Worm (Caenorhabditis elegans) whole organism, mixed stage, embryonic: ENCODE results near the gene flap-1.

Experiments
- elt-1 ChIP-seq: sonication (generic microtip); optimal IDR thresholded peaks from 2 replicates; lab custom pipeline; 2017; ENCODE audit warnings: missing genetic modification characterization, mild to moderate bottlenecking, missing compliant biosample characterization, antibody characterized with exemption, moderate library complexity, borderline replicate concordance; ENCODE audit not compliant: insufficient read depth
- lsy-2 ChIP-seq: fragments of 150-350 bp; optimal IDR thresholded peaks from 2 replicates; lab custom pipeline; 2014; ENCODE audit warnings: missing biosample characterization, missing genetic modification characterization
- nhr-237 ChIP-seq: fragments of 150-350 bp; optimal IDR thresholded peaks from 2 replicates; lab custom pipeline; 2014; ENCODE audit warnings: missing biosample characterization, missing genetic modification characterization
- nhr-76 ChIP-seq: sonication (generic microtip); optimal IDR thresholded peaks from 2 replicates; lab custom pipeline; 2017; ENCODE audit warnings: missing biosample characterization, missing genetic modification characterization
- tbx-8 ChIP-seq: fragments of 200-800 bp; sonication (Bioruptor generic); optimal IDR thresholded peaks from 2 replicates; lab custom pipeline; 2018; ENCODE audit warnings: mild to moderate bottlenecking, missing genetic modification characterization, moderate library complexity, missing compliant biosample characterization

DNA sequence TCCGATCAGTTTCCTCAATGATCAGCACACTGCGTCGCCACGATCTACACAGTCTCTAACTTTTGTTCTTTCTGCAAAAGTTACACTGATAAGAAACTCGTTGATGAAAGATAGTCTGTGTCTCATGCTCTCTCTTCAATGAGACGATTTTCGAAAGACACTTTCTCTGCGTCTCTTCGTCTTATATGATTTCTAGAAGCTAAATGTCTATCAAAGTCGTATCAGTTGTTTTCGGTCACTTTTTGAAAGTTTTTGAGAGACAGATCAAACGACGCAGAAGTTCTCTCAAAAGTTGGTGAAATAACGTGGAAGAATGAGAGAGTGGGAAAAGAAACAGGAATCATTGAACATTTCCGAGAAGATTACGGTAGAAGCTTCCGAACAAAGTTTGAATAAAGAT lies 33.5 kb downstream of the flap-1 start:
- TF ChIP-seq nhr-76 (tag; lab: Kevin White, UChicago) (no peak), lsy-2 (tag; lab: Kevin White, UChicago) (no peak), tbx-8 (GFP tag; lab: Kevin White, UChicago) (no peak), nhr-237 (tag; lab: Kevin White, UChicago) (no peak), elt-1 (tag; lab: Kevin White, UChicago) (no peak)
